Fruit fly (Drosophila melanogaster) S2 (cell line): Measurements from ENCODE around the gene Ugt37C2.

Experiments
- CG8478 ChIP-seq: fragments of >200 bp; optimal IDR thresholded peaks from 2 replicates; lab custom pipeline; 2018
- CTCF ChIP-seq, 2 experiments: fragments of >200 bp; optimal IDR thresholded peaks; 2 replicates each; lab custom pipeline; 2018

Gene Ugt37C2

DNA sequence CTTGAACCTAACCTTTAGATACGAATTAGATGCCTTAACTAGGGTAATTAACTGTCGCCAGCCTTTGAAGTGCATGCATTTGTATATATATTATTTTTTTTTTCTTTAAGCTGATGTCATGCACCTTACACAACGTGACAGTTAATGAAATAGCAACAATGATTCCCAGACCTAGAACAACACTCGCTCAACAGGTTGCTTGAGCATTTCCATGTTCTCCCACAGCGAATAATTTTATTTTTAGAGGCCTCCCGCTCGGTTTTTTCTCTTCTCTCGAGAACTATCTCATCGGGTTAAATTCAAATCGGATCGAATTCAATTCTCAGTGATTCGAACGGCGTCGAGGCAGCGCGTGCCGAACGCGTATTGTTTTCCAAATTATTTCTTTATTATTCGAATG, 4.7 kb downstream of the Ugt37C2 start, which contains the start of gene Ugt37D1:
Gene Ugt37D1, plus strand, starts transcription at position 321 of the 400 bp plus-strand sequence.
- TF ChIP-seq CG8478 (no peak), CTCF (optimal IDR thresholded peaks at IDR 0.05; lab: Kevin White, UChicago) (no peak)

- TF ChIP-seq CTCF (optimal IDR thresholded peaks at IDR 0.05; lab: Kevin White, UChicago), result no peak
- TF ChIP-seq CG8478, result no peak
Observed at dm6 chr2L:16799496-16799895, 5.5 kb downstream of the Ugt37C2 start.

- TF ChIP-seq CG8478, result no peak
- peak in 1 of 2 experiments; percentile 40 for TF ChIP-seq CTCF (optimal IDR thresholded peaks at IDR 0.05; lab: Kevin White, UChicago)
Observed at dm6 chr2L:16801578-16802152, 7.7 kb downstream of the Ugt37C2 start.

dm6 chr2L:16803638-16804037, 9.6 kb downstream of the Ugt37C2 start:
- no peak for TF ChIP-seq CG8478
- no peak for TF ChIP-seq CTCF (optimal IDR thresholded peaks at IDR 0.05; lab: Kevin White, UChicago)

- TF ChIP-seq CTCF (optimal IDR thresholded peaks at IDR 0.05; lab: Kevin White, UChicago) (no peak), CG8478 (no peak)
Observed at dm6 chr2L:16804376-16804934, 10.4 kb downstream of the Ugt37C2 start, which contains the start of gene CG13272. Gene CG13272 (plus strand): TSS chr2L:16804884.

DNA sequence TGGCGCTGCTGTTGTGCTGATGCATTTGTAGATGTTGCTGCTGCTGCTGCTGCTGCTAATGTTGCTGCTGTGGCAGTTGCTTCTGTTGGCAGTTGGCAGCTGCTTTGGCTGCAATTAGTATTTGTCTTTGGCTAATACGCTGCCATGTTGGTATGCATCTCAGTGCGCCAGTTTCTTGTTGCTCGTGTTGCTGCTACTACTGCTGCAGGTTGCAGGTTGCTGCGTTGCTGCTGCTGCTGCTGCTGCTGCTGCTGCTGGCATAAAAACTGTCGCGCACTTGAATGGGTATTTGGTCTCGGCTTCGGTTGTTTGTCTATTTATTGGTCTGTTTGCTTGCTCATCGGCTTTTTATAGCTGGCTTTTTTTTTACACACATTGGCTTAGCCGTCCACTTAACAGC, 14.7 kb downstream of the Ugt37C2 start:
- TF ChIP-seq CG8478 (no peak), CTCF (optimal IDR thresholded peaks at IDR 0.05; lab: Kevin White, UChicago) (no peak)

DNA sequence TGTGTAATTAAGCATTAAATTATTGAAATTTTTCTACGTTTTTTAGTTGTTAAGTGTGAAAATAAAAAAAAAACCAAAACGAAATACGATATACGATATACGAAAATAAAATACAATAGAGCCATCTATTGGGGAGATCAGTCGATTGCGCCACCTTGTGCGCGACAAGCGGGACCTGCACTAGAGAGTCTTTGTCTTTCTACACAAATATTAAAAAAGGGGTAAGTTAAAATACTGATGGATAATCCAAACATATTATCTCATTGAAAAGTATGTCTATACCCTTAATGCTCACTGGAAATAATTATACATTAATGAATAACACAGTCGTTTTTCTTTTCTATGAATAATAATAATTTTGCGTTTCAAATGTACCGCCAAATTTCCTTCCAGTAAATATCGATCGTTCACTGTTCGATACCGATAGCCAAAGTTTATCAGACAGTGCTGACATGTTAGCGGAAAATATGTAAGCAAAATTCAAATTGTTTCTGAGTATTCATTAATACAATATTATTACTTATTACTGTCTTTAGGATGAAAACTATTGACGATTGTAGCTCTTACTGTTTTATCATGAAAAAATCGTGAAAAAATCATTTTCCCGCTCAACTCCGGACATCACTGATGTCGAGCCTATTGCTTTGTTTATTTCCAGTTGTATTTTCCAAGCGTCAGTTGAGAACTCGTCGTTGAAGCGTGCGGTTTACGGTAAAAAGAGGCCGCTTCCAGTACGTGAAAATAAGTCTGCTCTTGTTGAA, 22.2 kb downstream of the Ugt37C2 start, which contains the start of gene mdy:
Gene mdy, plus strand, starts transcription at position 672 of the 761 bp plus-strand sequence.
- TF ChIP-seq CG8478 (no peak), CTCF (optimal IDR thresholded peaks at IDR 0.05; lab: Kevin White, UChicago) (peak; percentile 82 to 94)

dm6 chr2L:16816750-16817087, 22.7 kb downstream of the Ugt37C2 start:
- no peak for TF ChIP-seq CTCF (optimal IDR thresholded peaks at IDR 0.05; lab: Kevin White, UChicago)

- TF ChIP-seq CG8478 (no peak), CTCF (optimal IDR thresholded peaks at IDR 0.05; lab: Kevin White, UChicago) (no peak)
Observed at dm6 chr2L:16817421-16818101, 23.6 kb downstream of the Ugt37C2 start.

- TF ChIP-seq CTCF (optimal IDR thresholded peaks at IDR 0.05; lab: Kevin White, UChicago) (no peak), CG8478 (no peak)
Observed at dm6 chr2L:16818335-16818973, 24.4 kb downstream of the Ugt37C2 start.

dm6 chr2L:16819714-16820113, 25.7 kb downstream of the Ugt37C2 start:
- no peak for TF ChIP-seq CTCF (optimal IDR thresholded peaks at IDR 0.05; lab: Kevin White, UChicago)
- TF ChIP-seq CG8478, result no peak

- TF ChIP-seq CG8478 (no peak), CTCF (optimal IDR thresholded peaks at IDR 0.05; lab: Kevin White, UChicago) (no peak)
Observed at dm6 chr2L:16820993-16821392, 27.0 kb downstream of the Ugt37C2 start, which contains the start of gene CG13280. Gene CG13280 (minus strand): TSS chr2L:16821093.

- no peak for TF ChIP-seq CTCF (optimal IDR thresholded peaks at IDR 0.05; lab: Kevin White, UChicago)
- no peak for TF ChIP-seq CG8478
Observed at dm6 chr2L:16824905-16825333, 30.9 kb downstream of the Ugt37C2 start, which contains the start of gene Cse1. Gene Cse1 (minus strand): TSS chr2L:16825207.

dm6 chr2L:16826872-16827506, 33.0 kb downstream of the Ugt37C2 start, which contains the start of gene AspRS-m:
Gene AspRS-m (plus strand): TSS chr2L:16827078.
- TF ChIP-seq CTCF (optimal IDR thresholded peaks at IDR 0.05; lab: Kevin White, UChicago), result no peak
- TF ChIP-seq CG8478, result no peak
